Fruit fly (Drosophila melanogaster): ENCODE measurements around the gene CAH16.

DNA sequence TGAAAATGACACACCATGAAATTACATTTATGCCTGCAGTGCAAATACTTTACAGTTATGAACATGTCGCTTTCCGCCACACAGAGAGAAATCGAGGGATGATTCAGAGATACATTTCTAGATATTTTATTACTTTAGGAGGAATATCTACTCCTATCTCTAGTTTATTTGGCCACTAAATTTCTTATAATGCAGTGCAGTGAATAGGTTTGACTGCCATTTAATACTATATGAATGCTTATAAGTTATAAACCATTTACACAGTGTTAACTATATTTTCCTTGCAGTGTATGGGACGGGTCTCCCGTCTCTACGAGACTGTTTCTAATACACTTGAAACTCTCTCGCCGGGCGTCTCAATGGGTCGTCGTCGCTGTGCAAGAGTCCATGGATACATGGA lies 30.1 kb downstream of the CAH16 start:
- TF ChIP-seq CG4496 (GFP tag; IDR thresholded peaks at IDR 0.05) (peak; percentile 50; the same call in 1 of the 3 replicates), CG8301 (tag; optimal IDR thresholded peaks at IDR 0.05) (peak; percentile 59), EcR (GFP tag; optimal IDR thresholded peaks at IDR 0.05) (no peak), fd96Ca (GFP tag; IDR thresholded peaks at IDR 0.05) (no peak), rn (GFP tag; IDR thresholded peaks at IDR 0.05) (no peak), Pif1B (GFP tag; optimal IDR thresholded peaks at IDR 0.05) (no peak), Snoo (tag; optimal IDR thresholded peaks at IDR 0.05) (no peak)
